Fruit fly (Drosophila melanogaster) whole organism, embryonic: ENCODE results near the gene Mad.
"Not testable (repeated sequence)": the region's sequence is repeated elsewhere in the genome, so short reads cannot be mapped to it uniquely, and the experiment has no call there.

ENCODE experiments used
- Asciz ChIP-seq: fragments of 200-800 bp; sonication (Bioruptor generic); optimal IDR thresholded peaks from 2 replicates; lab custom pipeline; 2017; ENCODE audit warnings: missing biosample characterization, mild to moderate bottlenecking, missing genetic modification characterization, missing genetic modification reagents
- BEAF-32 ChIP-seq: fragments of 200-800 bp; sonication (Bioruptor generic); optimal IDR thresholded peaks from 3 replicates; lab custom pipeline; 2017; ENCODE audit warnings: missing biosample characterization, missing genetic modification characterization, mild to moderate bottlenecking, moderate library complexity, missing genetic modification reagents
- CG10462 ChIP-seq: fragments of 200-800 bp; sonication (Bioruptor generic); optimal IDR thresholded peaks from 2 replicates; lab custom pipeline; 2016; ENCODE audit warnings: missing biosample characterization, missing genetic modification characterization
- CG11695 ChIP-seq: fragments of 200-800 bp; sonication (Bioruptor generic); IDR thresholded peaks from 3 replicates; pipeline ENCODE4 v1.3.6; 2022; ENCODE audit warnings: missing biosample characterization, missing genetic modification characterization
- CG14860 ChIP-seq: fragments of 200-800 bp; sonication (Bioruptor generic); IDR thresholded peaks from 3 replicates; pipeline ENCODE4 v1.3.6; 2022; ENCODE audit warnings: missing biosample characterization, missing genetic modification characterization; ENCODE audit not compliant: partially characterized antibody
- CG17186 ChIP-seq: fragments of 200-800 bp; sonication (Bioruptor generic); optimal IDR thresholded peaks from 3 replicates; lab custom pipeline; 2017; ENCODE audit warnings: missing biosample characterization, missing genetic modification reagents, missing genetic modification characterization
- CG34376 ChIP-seq: fragments of 200-800 bp; sonication (Bioruptor generic); optimal IDR thresholded peaks from 2 replicates; lab custom pipeline; 2018; ENCODE audit warnings: missing biosample characterization, mild to moderate bottlenecking, missing genetic modification characterization
- CG4617 ChIP-seq: fragments of 200-800 bp; sonication (Bioruptor generic); optimal IDR thresholded peaks from 3 replicates; lab custom pipeline; 2016; ENCODE audit warnings: missing biosample characterization, missing genetic modification characterization, borderline replicate concordance
- CG8290 ChIP-seq, 3 experiments: fragments of 200-800 bp; sonication (Bioruptor generic); optimal IDR thresholded peaks; 2 replicates each; lab custom pipeline; 2016 to 2019; ENCODE audit warnings: missing biosample characterization in 3 of 3, missing genetic modification characterization in 3 of 3, mild to moderate bottlenecking in 2 of 3, moderate library complexity in 1 of 3
- CG9797 ChIP-seq: fragments of 200-800 bp; sonication (Bioruptor generic); optimal IDR thresholded peaks from 3 replicates; lab custom pipeline; 2018; ENCODE audit warnings: missing biosample characterization, mild to moderate bottlenecking, missing genetic modification characterization
- Camta ChIP-seq: fragments of 200-800 bp; sonication (Bioruptor generic); optimal IDR thresholded peaks from 2 replicates; lab custom pipeline; 2016; ENCODE audit warnings: missing biosample characterization, missing genetic modification characterization
- D ChIP-seq, 2 experiments: fragments of 200-800 bp in 1 of 2; fragments of >200 bp in 1 of 2; sonication (Bioruptor generic) in 1 of 2; optimal IDR thresholded peaks; 2 replicates in 1 of 2; 3 replicates in 1 of 2; lab custom pipeline; 2017; ENCODE audit warnings: mild to moderate bottlenecking in 1 of 2, missing biosample characterization in 1 of 2, missing genetic modification characterization in 1 of 2, missing genetic modification reagents in 1 of 2
- Deaf1 ChIP-seq: fragments of 200-800 bp; optimal IDR thresholded peaks from 3 replicates; lab custom pipeline; 2019; ENCODE audit warnings: missing biosample characterization, mild to moderate bottlenecking, missing genetic modification characterization, moderate library complexity
- Dp ChIP-seq: fragments of 200-800 bp; sonication (Bioruptor generic); optimal IDR thresholded peaks from 2 replicates; lab custom pipeline; 2018; ENCODE audit warnings: missing biosample characterization, mild to moderate bottlenecking, missing genetic modification characterization, moderate library complexity
- Elba2 ChIP-seq: fragments of 200-800 bp; sonication (Bioruptor generic); optimal IDR thresholded peaks from 3 replicates; lab custom pipeline; 2016; ENCODE audit warnings: missing biosample characterization, missing genetic modification characterization
- Fer1 ChIP-seq: fragments of 200-800 bp; sonication (Bioruptor generic); optimal IDR thresholded peaks from 2 replicates; lab custom pipeline; 2017; ENCODE audit warnings: missing biosample characterization, mild to moderate bottlenecking, missing genetic modification characterization
- Hr78 ChIP-seq, 2 experiments: fragments of 200-800 bp in 1 of 2; fragments of >200 bp in 1 of 2; sonication (Bioruptor generic) in 1 of 2; optimal IDR thresholded peaks; 2 replicates each; lab custom pipeline; 2017 to 2019; ENCODE audit warnings: missing biosample characterization in 2 of 2, missing genetic modification characterization in 2 of 2, mild to moderate bottlenecking in 1 of 2, moderate library complexity in 1 of 2
- Jarid2 ChIP-seq: fragments of 200-800 bp; sonication (Bioruptor generic); optimal IDR thresholded peaks from 3 replicates; lab custom pipeline; 2017; ENCODE audit warnings: mild to moderate bottlenecking, missing biosample characterization, missing genetic modification reagents, missing genetic modification characterization
- MESR4 ChIP-seq: fragments of 200-800 bp; sonication (Bioruptor generic); optimal IDR thresholded peaks from 2 replicates; lab custom pipeline; 2018; ENCODE audit warnings: missing biosample characterization, mild to moderate bottlenecking, missing genetic modification characterization, moderate library complexity
- Med ChIP-seq: fragments of 200-800 bp; sonication (Bioruptor generic); peaks from one replicate; lab custom pipeline; 2016; ENCODE audit warnings: missing biosample characterization, missing genetic modification characterization, mild to moderate bottlenecking, inconsistent platforms, moderate library complexity
- YL-1 ChIP-seq: fragments of 200-800 bp; sonication (Bioruptor generic); optimal IDR thresholded peaks from 3 replicates; lab custom pipeline; 2017; ENCODE audit warnings: missing biosample characterization, mild to moderate bottlenecking, missing genetic modification characterization
- danr ChIP-seq: fragments of 200-800 bp; sonication (Bioruptor generic); IDR thresholded peaks from 2 replicates; pipeline ENCODE4 v1.3.6; 2022; ENCODE audit warnings: missing biosample characterization, missing genetic modification characterization
- en ChIP-seq: fragments of 200-800 bp; sonication (Bioruptor generic); optimal IDR thresholded peaks from 2 replicates; lab custom pipeline; 2016; ENCODE audit warnings: missing biosample characterization, missing genetic modification characterization
- eve ChIP-seq, 2 experiments: fragments of >200 bp; optimal IDR thresholded peaks; 2 replicates each; lab custom pipeline; 2017; ENCODE audit warnings: missing biosample characterization in 2 of 2, missing genetic modification characterization in 2 of 2
- ewg ChIP-seq: fragments of 200-800 bp; sonication (Bioruptor generic); optimal IDR thresholded peaks from 3 replicates; lab custom pipeline; 2017; ENCODE audit warnings: mild to moderate bottlenecking, missing biosample characterization, missing genetic modification reagents, missing genetic modification characterization
- gfzf ChIP-seq: fragments of 200-800 bp; sonication (Bioruptor generic); optimal IDR thresholded peaks from 2 replicates; lab custom pipeline; 2016; ENCODE audit warnings: missing biosample characterization, mild to moderate bottlenecking, missing genetic modification characterization, moderate library complexity
- nom ChIP-seq: fragments of 200-800 bp; sonication (Bioruptor generic); optimal IDR thresholded peaks from 2 replicates; lab custom pipeline; 2017; ENCODE audit warnings: missing biosample characterization, missing genetic modification characterization, mild to moderate bottlenecking, moderate library complexity, missing genetic modification reagents
- org-1 ChIP-seq: fragments of 200-800 bp; sonication (Bioruptor generic); optimal IDR thresholded peaks from 2 replicates; lab custom pipeline; 2017; ENCODE audit warnings: missing biosample characterization, missing genetic modification characterization
- pzg ChIP-seq: fragments of 200-800 bp; sonication (Bioruptor generic); optimal IDR thresholded peaks from 3 replicates; lab custom pipeline; 2018; ENCODE audit warnings: missing biosample characterization, mild to moderate bottlenecking, missing genetic modification characterization, moderate library complexity
- sens ChIP-seq: fragments of 200-800 bp; sonication (Bioruptor generic); peaks from one replicate; lab custom pipeline; 2016; ENCODE audit warnings: missing biosample characterization, missing genetic modification characterization
- seq ChIP-seq: fragments of 200-800 bp; sonication (Bioruptor generic); IDR thresholded peaks from 2 replicates; pipeline ENCODE4 v1.3.6; 2022; ENCODE audit warnings: missing biosample characterization, missing genetic modification characterization
- sqz ChIP-seq: fragments of 200-800 bp; sonication (Bioruptor generic); optimal IDR thresholded peaks from 3 replicates; lab custom pipeline; 2018; ENCODE audit warnings: missing biosample characterization, mild to moderate bottlenecking, missing genetic modification characterization
- yki ChIP-seq: fragments of >200 bp; optimal IDR thresholded peaks from 3 replicates; lab custom pipeline; 2018

The Mad gene

DNA sequence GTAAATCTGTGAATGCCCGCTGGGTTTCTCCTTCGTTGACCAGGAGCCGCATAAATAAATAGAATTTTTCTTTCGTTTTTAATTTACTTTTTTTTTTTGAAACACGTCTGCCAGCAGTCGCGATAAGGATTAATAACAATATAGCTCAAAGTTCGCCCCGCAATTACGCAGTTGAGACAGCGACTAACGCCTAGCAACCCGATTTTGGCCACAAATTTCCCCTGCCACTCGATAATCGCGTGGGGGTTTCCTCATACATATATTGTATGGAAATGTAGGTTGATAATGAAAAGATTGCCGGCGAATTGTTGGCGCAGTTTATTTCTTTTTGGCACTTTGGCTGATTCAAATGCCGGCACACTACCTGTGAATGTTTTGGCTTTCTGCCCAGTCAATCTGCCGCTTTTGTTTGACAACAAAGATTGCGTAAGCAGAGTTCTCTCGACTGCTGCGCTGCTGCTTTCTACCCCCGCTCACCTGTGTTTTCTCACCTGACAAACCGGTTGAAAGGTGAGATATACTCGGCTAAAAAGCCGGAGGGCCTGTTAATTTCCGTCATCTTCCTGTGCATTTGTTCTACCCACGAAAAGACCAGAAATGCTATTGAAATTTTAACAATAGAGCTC is 5.7 kb upstream of the Mad start (continued):
- TF ChIP-seq CG11695: no peak
- 0 out of 3 replicates have a peak, but pooled peaks have one; percentile 24 for TF ChIP-seq CG14860
- TF ChIP-seq seq (GFP tag; lab: Robert Waterston, UW): no peak
- no peak for TF ChIP-seq Deaf1 (tag; lab: Kevin White, UChicago)
- TF ChIP-seq pzg (GFP tag; lab: Kevin White, UChicago): no peak
- TF ChIP-seq danr: no peak

- TF ChIP-seq en (GFP tag; lab: Kevin White, UChicago) (no peak), Hr78 (GFP tag; optimal IDR thresholded peaks at IDR 0.05; lab: Kevin White, UChicago) (peak in 1 of 2 experiments; percentile 20), Camta (GFP tag; lab: Kevin White, UChicago) (no peak), Asciz (GFP tag; lab: Kevin White, UChicago) (no peak), CG34376 (peak; percentile 53), Elba2 (no peak), eve (GFP tag; optimal IDR thresholded peaks at IDR 0.05; lab: Kevin White, UChicago) (peak in 1 of 2 experiments; percentile 26), CG10462 (GFP tag; lab: Kevin White, UChicago) (no peak), D (optimal IDR thresholded peaks at IDR 0.05; lab: Kevin White, UChicago) (no peak), D (GFP tag; optimal IDR thresholded peaks at IDR 0.05; lab: Kevin White, UChicago) (no peak), yki (lab: Kevin White, UChicago) (no peak), org-1 (GFP tag; lab: Kevin White, UChicago) (no peak)
These were observed 5.0 kb upstream of the Mad start for dm6 chr2L:3164257-3165021.

- peak; percentile 27 for TF ChIP-seq sens
- TF ChIP-seq YL-1 (GFP tag; lab: Kevin White, UChicago): peak; percentile 34
- peak; percentile 70 for TF ChIP-seq MESR4 (GFP tag; lab: Kevin White, UChicago)
- peak; percentile 78 for TF ChIP-seq sqz (GFP tag; lab: Kevin White, UChicago)
- TF ChIP-seq Fer1 (GFP tag; lab: Kevin White, UChicago): peak; percentile 24
- peak; percentile 11 for TF ChIP-seq Med (GFP tag; lab: Kevin White, UChicago)
- TF ChIP-seq gfzf: peak; percentile 54
- peak; percentile 25 for TF ChIP-seq CG9797 (GFP tag; lab: Kevin White, UChicago)
- TF ChIP-seq CG17186 (GFP tag; lab: Kevin White, UChicago): peak; percentile 12
- peak; percentile 33 for TF ChIP-seq Dp
- peak; percentile 72 for TF ChIP-seq Jarid2 (GFP tag; lab: Kevin White, UChicago)
- TF ChIP-seq CG4617: peak; percentile 16
- peak; percentile 25 for TF ChIP-seq nom (GFP tag; lab: Kevin White, UChicago)
- peak; percentile 59 for TF ChIP-seq ewg (GFP tag; lab: Kevin White, UChicago)
- peak; percentile 36 for TF ChIP-seq pzg (GFP tag; lab: Kevin White, UChicago)
- TF ChIP-seq CG8290 (GFP tag; optimal IDR thresholded peaks at IDR 0.05; lab: Kevin White, UChicago): not testable (repeated sequence)
- peak in 1 of 2 experiments; percentile 17 for TF ChIP-seq CG8290 (tag; optimal IDR thresholded peaks at IDR 0.05; lab: Kevin White, UChicago)
- peak; percentile 46 for TF ChIP-seq BEAF-32 (GFP tag; lab: Kevin White, UChicago)
These were observed 4.0 kb upstream of the Mad start, which contains the start of gene Hydr2 for dm6 chr2L:3163490-3163889. Hydr2 (plus strand) TSS chr2L:3163645.
